Worm (Caenorhabditis elegans): ENCODE results near the gene C10E2.5.

C10E2.5 gene

DNA sequence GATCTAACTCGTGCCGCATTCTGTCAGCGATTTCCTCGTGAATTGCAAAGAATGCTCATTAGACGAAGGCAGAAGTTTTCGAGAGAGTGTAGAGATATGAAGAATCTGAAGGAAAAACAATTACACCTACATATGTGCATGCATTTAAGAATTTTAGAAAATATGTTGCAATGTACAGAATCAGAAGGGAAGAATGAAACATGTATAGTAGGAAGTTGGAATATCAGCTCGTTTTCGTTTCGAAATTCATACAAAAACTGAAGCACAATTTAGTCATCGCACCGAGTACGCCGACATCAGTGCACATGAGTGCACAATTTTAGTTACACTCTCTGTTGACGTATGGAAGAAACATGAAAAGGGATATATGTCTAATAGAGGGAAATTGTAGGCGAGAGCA is at the start of gene C10E2.5:
C10E2.5 (minus strand) TSS at position 101 of the 400 bp plus-strand sequence.
- TF ChIP-seq ztf-4 (tag; optimal IDR thresholded peaks at IDR 0.05) (no peak), nhr-237 (tag; optimal IDR thresholded peaks at IDR 0.05) (no peak), dmd-4 (tag; optimal IDR thresholded peaks at IDR 0.05) (no peak), lin-11 (tag; optimal IDR thresholded peaks at IDR 0.05) (no peak), ceh-82 (tag; optimal IDR thresholded peaks at IDR 0.05) (no peak), snpc-4 (tag; optimal IDR thresholded peaks at IDR 0.05) (no peak), C34F6.9 (tag; optimal IDR thresholded peaks at IDR 0.05) (no peak), mab-5 (tag; optimal IDR thresholded peaks at IDR 0.05) (no peak)

DNA sequence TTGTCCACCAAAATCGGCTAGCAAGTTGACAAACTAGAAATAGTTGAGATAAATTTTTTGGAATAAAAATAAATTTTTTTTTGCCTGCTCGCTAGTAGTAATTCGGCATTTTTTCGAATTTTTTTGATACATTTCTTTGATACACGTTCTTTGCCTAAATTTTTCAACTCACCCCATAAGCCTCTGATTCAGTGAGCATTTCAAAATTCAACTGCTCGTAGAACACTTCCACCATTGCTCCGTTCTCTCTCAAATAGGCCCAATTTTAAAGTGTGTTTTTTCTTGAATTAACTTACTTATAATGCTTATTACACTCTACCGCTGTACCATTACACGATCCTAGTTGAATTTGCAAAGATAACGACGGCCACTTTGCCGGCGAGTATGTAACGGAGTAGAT is 49.2 kb upstream of the C10E2.5 start:
- no peak for TF ChIP-seq nhr-129 (tag; optimal IDR thresholded peaks at IDR 0.05)
- TF ChIP-seq peb-1 (tag; optimal IDR thresholded peaks at IDR 0.05): no peak
- no peak for TF ChIP-seq ztf-4 (tag; optimal IDR thresholded peaks at IDR 0.05)
- no peak for TF ChIP-seq blmp-1 (tag; optimal IDR thresholded peaks at IDR 0.05; ENCODE audit: insufficient read depth)
- no peak for TF ChIP-seq dmd-4 (tag; optimal IDR thresholded peaks at IDR 0.05)
- TF ChIP-seq sem-4 (tag; optimal IDR thresholded peaks at IDR 0.05): no peak
- no peak for TF ChIP-seq mbf-1 (tag; optimal IDR thresholded peaks at IDR 0.05)
- no peak for TF ChIP-seq elt-1 (tag; optimal IDR thresholded peaks at IDR 0.05)

DNA sequence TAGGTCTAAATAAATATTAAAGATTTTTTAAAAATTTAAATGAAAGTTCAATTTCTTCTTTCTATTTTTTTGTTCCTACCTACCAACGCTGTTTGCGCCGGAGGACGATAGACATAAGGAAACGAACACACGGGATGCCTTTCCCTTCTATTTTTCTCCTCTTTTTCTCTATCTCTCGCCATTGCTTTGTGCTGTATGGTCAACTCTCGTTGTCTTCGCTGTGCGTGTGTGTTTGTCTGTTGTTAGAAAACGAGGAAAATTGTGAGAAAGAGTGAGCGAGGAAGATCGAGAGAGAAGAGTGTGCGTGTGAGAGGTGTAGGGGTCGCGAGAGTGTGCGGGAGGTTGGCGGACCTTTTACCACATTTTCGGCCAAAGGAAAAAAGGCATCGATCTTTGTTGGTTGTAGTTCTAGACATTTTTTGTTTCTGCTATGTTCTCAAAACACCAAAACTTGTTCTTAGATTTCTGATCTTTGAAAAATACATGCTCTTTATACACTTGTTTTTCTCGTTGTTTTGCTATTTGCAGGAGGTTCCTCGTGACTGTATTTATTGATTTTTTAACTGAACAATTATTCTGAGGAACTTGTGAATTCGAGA is 44.8 kb upstream of the C10E2.5 start:
- peak; percentile 43 for TF ChIP-seq nhr-21 (tag; optimal IDR thresholded peaks at IDR 0.05)
- TF ChIP-seq nhr-10 (tag; optimal IDR thresholded peaks at IDR 0.05): no peak
- TF ChIP-seq egl-27 (tag; optimal IDR thresholded peaks at IDR 0.05): peak; percentile 3
- TF ChIP-seq unc-55 (GFP tag; optimal IDR thresholded peaks at IDR 0.05): peak; percentile 72
- peak; percentile 65 for TF ChIP-seq ztf-4 (tag; optimal IDR thresholded peaks at IDR 0.05)
- peak; percentile 49 for TF ChIP-seq lin-13 (GFP tag; optimal IDR thresholded peaks at IDR 0.05)
- TF ChIP-seq ZK546.5 (tag; optimal IDR thresholded peaks at IDR 0.05): no peak
- no peak for TF ChIP-seq elt-1 (tag; optimal IDR thresholded peaks at IDR 0.05)
- peak; percentile 55 for TF ChIP-seq nhr-6 (tag; optimal IDR thresholded peaks at IDR 0.05)
- peak; percentile 78 for TF ChIP-seq sem-4 (tag; optimal IDR thresholded peaks at IDR 0.05)
- TF ChIP-seq zag-1 (tag; optimal IDR thresholded peaks at IDR 0.05): peak; percentile 33
- TF ChIP-seq C34F6.9 (tag; optimal IDR thresholded peaks at IDR 0.05): peak; percentile 85
- peak; percentile 2 for TF ChIP-seq snpc-4 (tag; optimal IDR thresholded peaks at IDR 0.05)
- TF ChIP-seq sma-9 (GFP tag; optimal IDR thresholded peaks at IDR 0.05): peak; percentile 71
- no peak for TF ChIP-seq sma-9 (tag; optimal IDR thresholded peaks at IDR 0.05)
- TF ChIP-seq nhr-25 (tag; optimal IDR thresholded peaks at IDR 0.05): peak; percentile 45
- TF ChIP-seq ama-1 (optimal IDR thresholded peaks at IDR 0.05): peak; percentile 73
- peak; percentile 53 for TF ChIP-seq fos-1 (tag; optimal IDR thresholded peaks at IDR 0.05)
- no peak for TF ChIP-seq nhr-12 (tag; optimal IDR thresholded peaks at IDR 0.05)
- peak in 1 of 2 experiments; percentile 68 for TF ChIP-seq lsy-2 (tag; optimal IDR thresholded peaks at IDR 0.05)
- TF ChIP-seq ceh-16 (tag; optimal IDR thresholded peaks at IDR 0.05): peak; percentile 27
- peak; percentile 20 to 55 for TF ChIP-seq mdl-1 (tag; optimal IDR thresholded peaks at IDR 0.05)
- peak; percentile 58 for TF ChIP-seq F13H6.1 (tag; optimal IDR thresholded peaks at IDR 0.05)
- TF ChIP-seq sma-3 (GFP tag; optimal IDR thresholded peaks at IDR 0.05): peak; percentile 34
- peak; percentile 3 for TF ChIP-seq lin-11 (tag; optimal IDR thresholded peaks at IDR 0.05)
- TF ChIP-seq crh-2 (tag; optimal IDR thresholded peaks at IDR 0.05): peak; percentile 78
- TF ChIP-seq ztf-1 (GFP tag; conservative IDR thresholded peaks at IDR 0.05): no peak
- no peak for TF ChIP-seq peb-1 (tag; optimal IDR thresholded peaks at IDR 0.05)
- peak; percentile 84 for TF ChIP-seq nhr-129 (tag; optimal IDR thresholded peaks at IDR 0.05)

DNA sequence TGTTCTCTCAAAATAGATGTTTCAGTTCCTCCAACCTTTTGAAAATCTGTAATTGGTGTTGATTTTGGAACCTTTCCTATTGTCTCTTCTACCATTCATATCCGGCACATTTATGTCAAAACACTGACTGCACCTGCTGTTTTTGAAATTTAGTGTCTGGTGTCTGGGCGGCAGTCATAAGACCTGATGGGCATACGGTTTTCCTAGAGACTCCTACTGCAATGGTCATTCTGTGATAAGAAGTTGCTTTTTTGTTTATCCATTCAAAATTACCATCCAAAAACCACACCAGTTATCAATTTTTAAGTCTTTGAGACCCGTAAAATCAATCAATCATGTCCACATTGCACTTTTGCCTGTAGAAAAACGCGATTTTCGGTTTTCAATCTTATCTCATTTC is 44.2 kb upstream of the C10E2.5 start:
- TF ChIP-seq ceh-16 (tag; optimal IDR thresholded peaks at IDR 0.05) (no peak), nhr-129 (tag; optimal IDR thresholded peaks at IDR 0.05) (peak; percentile 44), crh-2 (tag; optimal IDR thresholded peaks at IDR 0.05) (peak; percentile 9)

DNA sequence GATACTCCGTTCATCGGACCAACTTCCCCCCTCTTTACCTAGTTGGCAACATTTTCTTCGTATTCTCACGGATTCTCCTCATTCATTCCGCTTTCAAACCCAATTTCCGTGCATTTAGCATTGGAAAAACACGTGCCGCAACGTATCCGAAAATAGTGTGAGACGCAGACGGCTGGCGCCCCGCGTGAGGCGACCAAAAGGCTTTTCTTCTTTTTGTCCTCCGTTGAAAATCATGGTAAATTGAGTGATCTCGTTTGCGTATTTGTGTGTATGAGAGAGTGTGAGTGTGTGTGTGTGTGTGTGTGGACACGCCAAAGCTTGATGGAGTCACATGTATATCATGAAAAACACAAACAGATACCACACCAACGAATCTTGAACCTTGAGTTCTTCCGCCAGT is 42.5 kb upstream of the C10E2.5 start:
- TF ChIP-seq lsy-2 (tag; optimal IDR thresholded peaks at IDR 0.05): peak in 1 of 2 experiments; percentile 89
- TF ChIP-seq Y55F3AM.14 (GFP tag; optimal IDR thresholded peaks at IDR 0.05): peak; percentile 90
- TF ChIP-seq nhr-129 (tag; optimal IDR thresholded peaks at IDR 0.05): peak; percentile 99
- TF ChIP-seq blmp-1 (tag; optimal IDR thresholded peaks at IDR 0.05; ENCODE audit: insufficient read depth): peak; percentile 78
- TF ChIP-seq mbf-1 (tag; optimal IDR thresholded peaks at IDR 0.05): no peak
- peak; percentile 91 for TF ChIP-seq sma-3 (GFP tag; optimal IDR thresholded peaks at IDR 0.05)
- TF ChIP-seq nhr-77 (tag; optimal IDR thresholded peaks at IDR 0.05): no peak
- no peak for TF ChIP-seq elt-1 (tag; optimal IDR thresholded peaks at IDR 0.05)
- TF ChIP-seq mab-5 (tag; optimal IDR thresholded peaks at IDR 0.05): no peak
- TF ChIP-seq sem-4 (tag; optimal IDR thresholded peaks at IDR 0.05): peak; percentile 94
- TF ChIP-seq nhr-237 (tag; optimal IDR thresholded peaks at IDR 0.05): no peak
- TF ChIP-seq ZK546.5 (tag; optimal IDR thresholded peaks at IDR 0.05): no peak
- peak; percentile 31 for TF ChIP-seq nhr-12 (tag; optimal IDR thresholded peaks at IDR 0.05)
- TF ChIP-seq ztf-1 (GFP tag; conservative IDR thresholded peaks at IDR 0.05): no peak
- no peak for TF ChIP-seq elt-3 (tag; optimal IDR thresholded peaks at IDR 0.05)
- TF ChIP-seq lin-11 (tag; optimal IDR thresholded peaks at IDR 0.05): peak; percentile 93
- TF ChIP-seq unc-55 (GFP tag; optimal IDR thresholded peaks at IDR 0.05): peak; percentile 92
- no peak for TF ChIP-seq unc-62 (GFP tag; optimal IDR thresholded peaks at IDR 0.05)
- peak; percentile 85 for TF ChIP-seq fos-1 (tag; optimal IDR thresholded peaks at IDR 0.05)
- TF ChIP-seq C34F6.9 (tag; optimal IDR thresholded peaks at IDR 0.05): peak; percentile 97
- TF ChIP-seq crh-2 (tag; optimal IDR thresholded peaks at IDR 0.05): peak; percentile 97
- no peak for TF ChIP-seq alr-1 (tag; optimal IDR thresholded peaks at IDR 0.05)
- peak; percentile 73 for TF ChIP-seq snpc-4 (tag; optimal IDR thresholded peaks at IDR 0.05)
- no peak for TF ChIP-seq aly-2 (tag; optimal IDR thresholded peaks at IDR 0.05)
- TF ChIP-seq nhr-11 (tag; optimal IDR thresholded peaks at IDR 0.05): no peak
- TF ChIP-seq ceh-82 (tag; optimal IDR thresholded peaks at IDR 0.05): peak; percentile 33
- TF ChIP-seq lin-13 (GFP tag; optimal IDR thresholded peaks at IDR 0.05): peak; percentile 69
